Fruit fly (Drosophila melanogaster) whole organism, prepupa: ENCODE data around the gene CG31406.

ENCODE experiments used
- Blimp-1 ChIP-seq: fragments of 200-800 bp; sonication (Bioruptor generic); optimal IDR thresholded peaks from 3 replicates; lab custom pipeline; 2017; ENCODE audit warnings: missing biosample characterization, missing genetic modification characterization, mild to moderate bottlenecking, moderate library complexity, missing genetic modification reagents
- CG10631 ChIP-seq: fragments of 200-800 bp; sonication (Bioruptor generic); optimal IDR thresholded peaks from 2 replicates; lab custom pipeline; 2016; ENCODE audit warnings: missing biosample characterization, missing genetic modification characterization
- CG11294 ChIP-seq: fragments of 200-800 bp; sonication (Bioruptor generic); IDR thresholded peaks from 2 replicates; pipeline ENCODE4 v1.3.6; 2022; ENCODE audit warnings: missing biosample characterization, missing genetic modification characterization
- CG11762 ChIP-seq: fragments of 200-800 bp; sonication (Bioruptor generic); optimal IDR thresholded peaks from 3 replicates; lab custom pipeline; 2016; ENCODE audit warnings: missing biosample characterization, missing genetic modification characterization; ENCODE audit not compliant: insufficient read depth
- CG11902 ChIP-seq: fragments of 200-800 bp; sonication (Bioruptor generic); optimal IDR thresholded peaks from 3 replicates; lab custom pipeline; 2016; ENCODE audit warnings: missing biosample characterization, missing genetic modification characterization
- CG15336 ChIP-seq: fragments of 200-800 bp; sonication (Bioruptor generic); IDR thresholded peaks from 2 replicates; pipeline ENCODE4 v1.3.6; 2022; ENCODE audit warnings: missing biosample characterization, missing genetic modification characterization
- CG1621 ChIP-seq: fragments of 200-800 bp; sonication (Bioruptor generic); optimal IDR thresholded peaks from 3 replicates; lab custom pipeline; 2018; ENCODE audit warnings: missing biosample characterization, mild to moderate bottlenecking, missing genetic modification characterization
- CG16779 ChIP-seq: fragments of 200-800 bp; sonication (Bioruptor generic); optimal IDR thresholded peaks from 3 replicates; lab custom pipeline; 2017; ENCODE audit warnings: missing biosample characterization, mild to moderate bottlenecking, missing genetic modification characterization
- CG3032 ChIP-seq: fragments of 200-800 bp; optimal IDR thresholded peaks from 2 replicates; lab custom pipeline; 2019; ENCODE audit warnings: missing biosample characterization, mild to moderate bottlenecking, missing genetic modification characterization, moderate library complexity
- CG34406 ChIP-seq: fragments of 200-800 bp; sonication (Bioruptor generic); optimal IDR thresholded peaks from 3 replicates; lab custom pipeline; 2016; ENCODE audit warnings: missing biosample characterization, missing genetic modification characterization
- CG3919 ChIP-seq: fragments of 200-800 bp; sonication (Bioruptor generic); optimal IDR thresholded peaks from 3 replicates; lab custom pipeline; 2016; ENCODE audit warnings: missing biosample characterization, missing genetic modification characterization
- CG6276 ChIP-seq: fragments of 200-800 bp; sonication (Bioruptor generic); optimal IDR thresholded peaks from 2 replicates; lab custom pipeline; 2017; ENCODE audit warnings: missing biosample characterization, mild to moderate bottlenecking, missing genetic modification characterization
- CG6792 ChIP-seq: fragments of 200-800 bp; sonication (Bioruptor generic); optimal IDR thresholded peaks from 3 replicates; lab custom pipeline; 2016; ENCODE audit warnings: missing biosample characterization, missing genetic modification characterization
- CG6808 ChIP-seq: fragments of 200-800 bp; sonication (Bioruptor generic); optimal IDR thresholded peaks from 3 replicates; lab custom pipeline; 2017; ENCODE audit warnings: missing biosample characterization, missing genetic modification characterization, mild to moderate bottlenecking, moderate library complexity, missing genetic modification reagents
- CG7368 ChIP-seq: fragments of 200-800 bp; sonication (Bioruptor generic); optimal IDR thresholded peaks from 3 replicates; lab custom pipeline; 2016; ENCODE audit warnings: missing biosample characterization, missing genetic modification characterization
- CG8119 ChIP-seq: fragments of 200-800 bp; sonication (Bioruptor generic); IDR thresholded peaks from 3 replicates; pipeline ENCODE4 v1.3.6; 2022; ENCODE audit warnings: missing biosample characterization, missing genetic modification characterization
- CG8319 ChIP-seq: fragments of 200-800 bp; sonication (Bioruptor generic); optimal IDR thresholded peaks from 3 replicates; lab custom pipeline; 2016; ENCODE audit warnings: missing biosample characterization, missing genetic modification characterization
- CG8632 ChIP-seq: fragments of 200-800 bp; sonication (Bioruptor generic); optimal IDR thresholded peaks from 3 replicates; lab custom pipeline; 2016; ENCODE audit warnings: missing biosample characterization, missing genetic modification characterization
- CG9139 ChIP-seq: fragments of 200-800 bp; sonication (Bioruptor generic); optimal IDR thresholded peaks from 3 replicates; lab custom pipeline; 2017; ENCODE audit warnings: missing biosample characterization, mild to moderate bottlenecking, missing genetic modification characterization
- Eip75B ChIP-seq: fragments of 200-800 bp; sonication (Bioruptor generic); optimal IDR thresholded peaks from 3 replicates; lab custom pipeline; 2016; ENCODE audit warnings: missing biosample characterization, missing genetic modification characterization
- Eip78C ChIP-seq: fragments of 200-800 bp; sonication (Bioruptor generic); peaks from one replicate; lab custom pipeline; 2016; ENCODE audit warnings: missing biosample characterization, missing genetic modification characterization
- Eip93F ChIP-seq: fragments of 200-800 bp; sonication (Bioruptor generic); optimal IDR thresholded peaks from 2 replicates; lab custom pipeline; 2016; ENCODE audit warnings: missing biosample characterization, mild to moderate bottlenecking, missing genetic modification characterization
- Ets21C ChIP-seq: fragments of 200-800 bp; sonication (Bioruptor generic); optimal IDR thresholded peaks from 3 replicates; lab custom pipeline; 2016; ENCODE audit warnings: missing biosample characterization, missing genetic modification characterization
- Gug ChIP-seq: fragments of 200-800 bp; sonication (Bioruptor generic); IDR thresholded peaks from 2 replicates; pipeline ENCODE4 v1.3.6; 2022; ENCODE audit warnings: missing biosample characterization, missing genetic modification characterization
- Hr38 ChIP-seq: sonication (Bioruptor generic); optimal IDR thresholded peaks from 2 replicates; lab custom pipeline; 2016; ENCODE audit warnings: missing biosample characterization, missing genetic modification characterization
- Hr39 ChIP-seq: fragments of 200-800 bp; sonication (Bioruptor generic); optimal IDR thresholded peaks from 2 replicates; lab custom pipeline; 2016; ENCODE audit warnings: missing biosample characterization, missing genetic modification characterization
- Lpt ChIP-seq: fragments of 200-800 bp; sonication (Bioruptor generic); optimal IDR thresholded peaks from 3 replicates; lab custom pipeline; 2016; ENCODE audit warnings: missing biosample characterization, missing genetic modification characterization
- Met ChIP-seq: fragments of 200-800 bp; sonication (Bioruptor generic); optimal IDR thresholded peaks from 3 replicates; lab custom pipeline; 2016; ENCODE audit warnings: missing biosample characterization, missing genetic modification characterization
- OdsH ChIP-seq: fragments of 200-800 bp; sonication (Bioruptor generic); optimal IDR thresholded peaks from 3 replicates; lab custom pipeline; 2016; ENCODE audit warnings: missing biosample characterization, missing genetic modification characterization
- Smox ChIP-seq: fragments of 200-800 bp; sonication (Bioruptor generic); optimal IDR thresholded peaks from 3 replicates; lab custom pipeline; 2016; ENCODE audit warnings: missing biosample characterization, missing genetic modification characterization
- Sox102F ChIP-seq: fragments of 200-800 bp; sonication (Bioruptor generic); optimal IDR thresholded peaks from 2 replicates; lab custom pipeline; 2016; ENCODE audit warnings: missing biosample characterization, mild to moderate bottlenecking, missing genetic modification characterization
- Sox14 ChIP-seq: fragments of 200-800 bp; sonication (Bioruptor generic); optimal IDR thresholded peaks from 3 replicates; lab custom pipeline; 2016; ENCODE audit warnings: missing biosample characterization, missing genetic modification characterization
- Sox15 ChIP-seq: fragments of 200-800 bp; sonication (Bioruptor generic); optimal IDR thresholded peaks from 3 replicates; lab custom pipeline; 2016; ENCODE audit warnings: missing biosample characterization, missing genetic modification characterization
- acj6 ChIP-seq: fragments of 200-800 bp; sonication (Bioruptor generic); optimal IDR thresholded peaks from 3 replicates; lab custom pipeline; 2016; ENCODE audit warnings: missing biosample characterization, missing genetic modification characterization
- cyc ChIP-seq: fragments of 200-800 bp; sonication (Bioruptor generic); optimal IDR thresholded peaks from 3 replicates; lab custom pipeline; 2016; ENCODE audit warnings: missing biosample characterization, missing genetic modification characterization
- dac ChIP-seq: fragments of 200-800 bp; sonication (Bioruptor generic); optimal IDR thresholded peaks from 2 replicates; lab custom pipeline; 2017; ENCODE audit warnings: missing biosample characterization, mild to moderate bottlenecking, missing genetic modification characterization
- dsx ChIP-seq: fragments of 200-800 bp; optimal IDR thresholded peaks from 3 replicates; lab custom pipeline; 2019; ENCODE audit warnings: missing biosample characterization, mild to moderate bottlenecking, missing genetic modification characterization, moderate library complexity; ENCODE audit not compliant: poor library complexity, severe bottlenecking
- eg ChIP-seq: fragments of 200-800 bp; sonication (Bioruptor generic); IDR thresholded peaks from 3 replicates; pipeline ENCODE4 v1.3.6; 2022; ENCODE audit warnings: missing biosample characterization, missing genetic modification characterization
- esn ChIP-seq: fragments of 200-800 bp; sonication (Bioruptor generic); optimal IDR thresholded peaks from 2 replicates; lab custom pipeline; 2016; ENCODE audit warnings: missing biosample characterization, mild to moderate bottlenecking, missing genetic modification characterization, moderate library complexity
- fd59A ChIP-seq: fragments of 200-800 bp; sonication (Bioruptor generic); optimal IDR thresholded peaks from 2 replicates; lab custom pipeline; 2017; ENCODE audit warnings: missing biosample characterization, mild to moderate bottlenecking, missing genetic modification characterization, missing genetic modification reagents
- fd85E ChIP-seq: fragments of 200-800 bp; sonication (Bioruptor generic); optimal IDR thresholded peaks from 3 replicates; lab custom pipeline; 2016; ENCODE audit warnings: missing biosample characterization, missing genetic modification characterization
- fkh ChIP-seq: fragments of 200-800 bp; sonication (Bioruptor generic); optimal IDR thresholded peaks from 3 replicates; lab custom pipeline; 2017; ENCODE audit warnings: missing biosample characterization, mild to moderate bottlenecking, missing genetic modification characterization, moderate library complexity
- lz ChIP-seq: fragments of 200-800 bp; sonication (Bioruptor generic); optimal IDR thresholded peaks from 3 replicates; lab custom pipeline; 2016; ENCODE audit warnings: missing biosample characterization, missing genetic modification characterization
- net ChIP-seq: fragments of 200-800 bp; sonication (Bioruptor generic); optimal IDR thresholded peaks from 3 replicates; lab custom pipeline; 2016; ENCODE audit warnings: missing biosample characterization, missing genetic modification characterization
- salr ChIP-seq, 2 experiments: fragments of 200-800 bp; sonication (Bioruptor generic); optimal IDR thresholded peaks; 3 replicates each; lab custom pipeline; 2016 to 2018; ENCODE audit warnings: missing biosample characterization in 2 of 2, missing genetic modification characterization in 2 of 2, mild to moderate bottlenecking in 1 of 2
- spab ChIP-seq: fragments of 200-800 bp; sonication (Bioruptor generic); optimal IDR thresholded peaks from 2 replicates; lab custom pipeline; 2017; ENCODE audit warnings: missing biosample characterization, mild to moderate bottlenecking, missing genetic modification characterization, missing genetic modification reagents
- ss ChIP-seq, 2 experiments: fragments of 200-800 bp; sonication (Bioruptor generic); optimal IDR thresholded peaks; 2 replicates in 1 of 2; 3 replicates in 1 of 2; lab custom pipeline; 2017 to 2018; ENCODE audit warnings: mild to moderate bottlenecking in 2 of 2, missing biosample characterization in 2 of 2, missing genetic modification characterization in 2 of 2, moderate library complexity in 1 of 2
- svp ChIP-seq: fragments of 200-800 bp; sonication (Bioruptor generic); peaks from one replicate; lab custom pipeline; 2016; ENCODE audit warnings: missing biosample characterization, missing genetic modification characterization
- topi ChIP-seq: fragments of 200-800 bp; sonication (Bioruptor generic); optimal IDR thresholded peaks from 3 replicates; lab custom pipeline; 2016; ENCODE audit warnings: missing biosample characterization, missing genetic modification characterization
- vri ChIP-seq: fragments of 200-800 bp; sonication (Bioruptor generic); optimal IDR thresholded peaks from 3 replicates; lab custom pipeline; 2016; ENCODE audit warnings: missing biosample characterization, mild to moderate bottlenecking, missing genetic modification characterization

The CG31406 gene

dm6 chr3R:10350741-10351629 is 2.4 kb downstream of the CG31406 start:
- TF ChIP-seq Lpt (GFP tag; lab: Kevin White, UChicago) (peak; percentile 72), Smox (GFP tag; lab: Kevin White, UChicago) (peak; percentile 84), CG1621 (tag; lab: Kevin White, UChicago) (peak; percentile 23), Eip75B (GFP tag; lab: Kevin White, UChicago) (peak; percentile 82), CG11902 (peak; percentile 72), CG11762 (GFP tag; lab: Kevin White, UChicago) (peak; percentile 78), Gug (no peak), CG16779 (tag; lab: Kevin White, UChicago) (no peak), fd59A (GFP tag; lab: Kevin White, UChicago) (peak; percentile 62), OdsH (GFP tag; lab: Kevin White, UChicago) (peak; percentile 86), acj6 (peak; percentile 84), CG6276 (GFP tag; lab: Kevin White, UChicago) (peak; percentile 79), CG6808 (GFP tag; lab: Kevin White, UChicago) (no peak), Ets21C (GFP tag; lab: Kevin White, UChicago) (peak; percentile 72), CG8119 (GFP tag; lab: Robert Waterston, UW) (no peak), Hr38 (no peak), CG8632 (peak; percentile 74), Sox14 (GFP tag; lab: Kevin White, UChicago) (peak; percentile 81), eg (GFP tag; lab: Robert Waterston, UW) (no peak), fkh (peak; percentile 100), lz (peak; percentile 87), svp (GFP tag; lab: Kevin White, UChicago) (peak; percentile 90), esn (GFP tag; lab: Kevin White, UChicago) (peak; percentile 91), Sox102F (GFP tag; lab: Kevin White, UChicago) (peak; percentile 78), CG7368 (GFP tag; lab: Kevin White, UChicago) (peak; percentile 62), Hr39 (peak; percentile 89), topi (GFP tag; lab: Kevin White, UChicago) (peak; percentile 87), Eip78C (GFP tag; lab: Kevin White, UChicago) (peak; percentile 96), ss (GFP tag; optimal IDR thresholded peaks at IDR 0.05; lab: Kevin White, UChicago) (no peak), Met (GFP tag; lab: Kevin White, UChicago) (peak; percentile 88), CG6792 (peak; percentile 70), Eip93F (GFP tag; lab: Kevin White, UChicago) (peak; percentile 76), fd85E (peak; percentile 12), dsx (peak; percentile 43), CG34406 (GFP tag; lab: Kevin White, UChicago) (peak; percentile 79), CG15336 (GFP tag; lab: Robert Waterston, UW) (no peak), vri (peak; percentile 73), cyc (GFP tag; lab: Kevin White, UChicago) (peak; percentile 82), Blimp-1 (GFP tag; lab: Kevin White, UChicago) (peak; percentile 97), salr (GFP tag; optimal IDR thresholded peaks at IDR 0.05; lab: Kevin White, UChicago) (peak; percentile 43 to 76), CG8319 (GFP tag; lab: Kevin White, UChicago) (peak; percentile 61), CG10631 (GFP tag; lab: Kevin White, UChicago) (peak; percentile 81), CG11294 (GFP tag; lab: Robert Waterston, UW) (no peak), net (GFP tag; lab: Kevin White, UChicago) (peak; percentile 81), CG9139 (GFP tag; lab: Kevin White, UChicago) (no peak), CG3032 (peak; percentile 72), dac (peak; percentile 52), spab (GFP tag; lab: Kevin White, UChicago) (peak; percentile 50), Sox15 (GFP tag; lab: Kevin White, UChicago) (peak; percentile 79), CG3919 (GFP tag; lab: Kevin White, UChicago) (peak; percentile 81)
